Fruit fly (Drosophila melanogaster): ENCODE results near the gene MtnF.

dm6 chr3R:24667538-24668207 is 32.7 kb upstream of the MtnF start:
- TF ChIP-seq usp (GFP tag; optimal IDR thresholded peaks at IDR 0.05), result no peak
- no peak for TF ChIP-seq Myc (optimal IDR thresholded peaks at IDR 0.05)

Data from whole organism, wandering third instar larva.